Worm (Caenorhabditis elegans) whole organism, dauer: ENCODE data around the gene str-60.
"Not testable (repeated sequence)": the region's sequence is repeated elsewhere in the genome, so short reads cannot be mapped to it uniquely, and the experiment has no call there.

Source experiments
- unc-62 ChIP-seq: sonication (generic microtip); optimal IDR thresholded peaks from 2 replicates; lab custom pipeline; 2017; ENCODE audit warnings: missing biosample characterization, missing genetic modification reagents, missing genetic modification characterization

The str-60 gene

DNA sequence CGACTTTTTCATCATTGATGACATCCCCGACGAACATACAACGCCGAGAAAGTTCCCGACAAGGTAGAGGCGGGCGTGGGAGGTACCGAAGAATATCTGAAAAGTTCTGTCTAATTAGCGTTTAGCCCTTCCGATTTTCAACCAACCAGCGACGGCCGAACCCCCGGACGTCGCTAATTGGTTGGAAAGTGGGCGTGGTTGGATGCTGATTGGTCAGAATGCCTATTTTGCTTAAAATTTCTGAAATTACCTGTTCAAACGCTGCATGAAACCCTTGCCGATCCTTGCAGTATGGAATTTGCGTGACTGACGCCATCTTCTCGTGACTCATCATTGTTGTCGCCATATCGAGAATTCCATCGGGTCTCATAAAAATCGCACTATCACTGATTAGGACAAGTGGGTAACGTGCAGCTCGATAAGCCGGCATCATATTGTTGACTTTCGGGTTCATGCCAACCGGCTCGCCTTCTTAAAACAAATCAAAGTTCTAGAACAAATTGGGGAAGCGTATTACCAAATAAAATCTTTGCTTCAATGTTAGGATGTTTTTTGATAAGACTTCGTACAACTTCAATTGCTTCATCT lies 10.0 kb upstream of the str-60 start:
- no peak for TF ChIP-seq unc-62 (GFP tag; lab: Kevin White, UChicago)

DNA sequence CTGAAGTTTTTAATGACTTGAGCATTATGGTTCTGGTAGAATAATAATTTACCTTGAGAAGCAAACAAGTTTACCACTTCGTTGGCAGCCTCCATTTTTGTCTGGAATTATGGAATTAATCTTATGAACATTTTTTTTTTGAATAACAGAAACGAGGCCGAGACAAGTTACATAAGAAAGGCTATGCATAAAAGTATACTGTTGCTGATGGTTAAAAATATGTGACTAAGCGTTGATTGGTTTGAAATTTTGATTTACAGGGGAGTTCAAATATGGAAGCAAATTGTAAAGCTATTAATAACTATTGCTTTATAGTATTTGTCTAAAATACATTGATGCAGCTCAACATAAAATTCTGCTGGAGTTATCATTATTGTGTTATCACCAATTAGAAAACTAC lies 9.0 kb upstream of the str-60 start, which contains the start of gene cgt-1:
Gene cgt-1, minus strand, starts transcription at position 101 of the 400 bp plus-strand sequence.
- TF ChIP-seq unc-62 (GFP tag; lab: Kevin White, UChicago): no peak

DNA sequence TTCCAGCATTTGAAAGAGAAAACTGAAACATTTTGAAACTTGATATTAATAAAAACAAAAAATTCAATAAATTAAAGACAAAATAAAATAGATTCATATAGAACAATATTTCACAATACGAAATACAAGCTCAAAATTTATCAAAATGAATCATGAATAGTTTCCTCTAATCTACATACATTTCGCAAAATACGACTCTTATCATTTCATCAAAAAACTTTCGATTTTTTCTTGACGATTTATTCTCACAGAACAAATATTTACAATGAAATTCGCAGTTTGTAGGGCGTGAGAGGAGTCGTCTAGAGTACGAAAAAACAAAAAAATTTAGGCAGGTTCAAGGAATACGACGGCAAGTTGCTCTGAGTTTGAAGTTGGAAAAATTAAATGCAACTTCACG lies 7.7 kb upstream of the str-60 start:
- TF ChIP-seq unc-62 (GFP tag; lab: Kevin White, UChicago): no peak

DNA sequence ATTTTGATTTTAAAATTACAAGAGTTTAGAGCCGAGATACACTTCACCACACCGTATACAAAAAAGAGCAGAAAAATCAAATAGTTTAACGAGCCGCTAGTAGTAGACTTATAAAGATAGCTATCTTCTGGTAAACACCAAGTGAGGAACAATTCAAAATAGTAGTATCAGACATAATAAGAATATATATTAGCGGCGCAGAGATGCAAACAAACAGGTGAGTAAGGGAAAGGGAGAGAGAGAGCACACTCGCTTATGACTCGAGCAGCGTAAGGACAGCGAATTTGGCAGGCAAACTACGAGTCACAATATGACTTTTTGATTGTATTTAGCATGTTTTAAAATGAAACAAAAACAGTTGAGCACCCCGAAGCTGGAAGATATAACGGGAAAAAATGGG lies 6.5 kb upstream of the str-60 start:
- TF ChIP-seq unc-62 (GFP tag; lab: Kevin White, UChicago): no peak

DNA sequence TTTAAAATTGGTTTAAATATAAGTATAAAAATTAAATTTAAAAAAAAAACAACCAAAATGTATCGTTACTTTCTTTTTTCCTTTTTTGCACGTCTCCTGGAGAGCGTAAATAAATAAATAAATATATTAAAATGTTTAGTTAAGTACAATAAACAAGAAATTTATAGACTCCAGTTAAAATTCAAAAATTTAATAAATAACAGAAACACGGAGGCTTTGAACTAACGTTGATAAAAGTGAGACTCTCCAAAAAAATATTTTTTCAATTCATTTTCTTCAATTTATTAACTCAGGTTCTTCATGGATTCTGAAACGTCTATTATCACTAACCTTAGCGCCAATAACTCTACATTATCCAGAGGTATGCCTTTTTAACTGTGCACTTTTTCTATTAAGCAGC lies 6.0 kb upstream of the str-60 start, which contains the start of gene T06C12.12:
Gene T06C12.12, plus strand, starts transcription at position 301 of the 400 bp plus-strand sequence.
- TF ChIP-seq unc-62 (GFP tag; lab: Kevin White, UChicago): no peak

DNA sequence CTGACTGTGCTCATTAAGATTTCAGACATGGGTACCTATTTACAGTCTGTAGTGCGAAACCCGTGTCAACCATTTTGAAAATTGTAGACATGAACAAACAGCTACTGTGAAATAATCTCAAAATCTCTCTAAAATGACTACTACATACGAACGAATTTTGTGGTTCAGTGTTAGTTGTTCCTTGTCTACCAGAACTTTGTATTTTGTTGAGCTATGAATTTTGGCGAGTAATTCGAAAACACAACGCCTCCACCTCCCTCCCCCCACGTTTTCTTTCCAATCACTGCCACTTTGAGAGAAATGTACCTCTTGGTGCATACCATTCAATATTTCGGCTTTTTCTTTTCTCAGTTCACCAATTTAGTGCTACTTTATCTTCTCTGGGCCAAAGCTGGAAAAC lies 5.1 kb upstream of the str-60 start, which contains the start of gene T06C12.11:
Gene T06C12.11, plus strand, starts transcription at position 301 of the 400 bp plus-strand sequence.
- TF ChIP-seq unc-62 (GFP tag; lab: Kevin White, UChicago): no peak

DNA sequence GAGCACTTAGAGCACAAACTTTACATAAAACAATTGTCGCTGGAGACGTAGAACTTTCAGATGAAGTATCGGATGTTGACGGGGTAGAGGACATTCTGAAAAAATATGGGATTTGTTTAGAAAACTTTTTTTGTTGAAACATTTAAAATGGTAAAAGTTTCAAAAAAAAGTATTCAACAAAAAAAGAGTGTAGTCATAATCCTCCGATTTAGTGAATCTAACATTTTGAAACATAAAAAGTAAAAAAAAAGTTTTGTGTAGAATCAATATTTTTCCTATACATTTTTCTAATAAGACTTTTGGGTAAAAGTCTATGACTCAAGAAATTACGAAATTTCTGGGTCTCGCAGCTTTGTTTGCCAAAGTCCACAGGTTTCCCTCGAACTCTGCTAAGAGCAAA lies 1.1 kb upstream of the str-60 start, which contains the start of gene nhr-213:
Gene nhr-213, minus strand, starts transcription at position 101 of the 400 bp plus-strand sequence.
- no peak for TF ChIP-seq unc-62 (GFP tag; lab: Kevin White, UChicago)

DNA sequence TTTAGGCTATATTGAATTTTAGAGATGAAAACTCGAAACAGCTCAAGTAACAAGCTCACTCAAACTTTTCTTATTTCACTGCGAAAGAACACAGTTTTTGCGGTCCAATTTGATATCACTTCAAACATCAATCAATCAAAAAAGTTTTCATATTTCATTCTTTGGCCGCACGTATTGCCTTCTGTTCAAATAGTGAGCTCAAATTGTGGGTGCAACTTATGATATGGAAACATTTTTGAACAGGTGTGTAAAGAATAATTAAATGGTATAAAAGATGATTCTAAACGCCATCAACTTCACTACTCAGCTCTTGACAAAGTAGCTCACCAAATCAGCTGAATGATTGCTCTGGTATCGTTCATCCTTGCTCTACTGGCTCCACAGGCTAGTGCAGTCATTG lies 1.9 kb downstream of the str-60 start, which contains the start of gene T06C12.14:
Gene T06C12.14, plus strand, starts transcription at position 301 of the 400 bp plus-strand sequence.
- TF ChIP-seq unc-62 (GFP tag; lab: Kevin White, UChicago): no peak

DNA sequence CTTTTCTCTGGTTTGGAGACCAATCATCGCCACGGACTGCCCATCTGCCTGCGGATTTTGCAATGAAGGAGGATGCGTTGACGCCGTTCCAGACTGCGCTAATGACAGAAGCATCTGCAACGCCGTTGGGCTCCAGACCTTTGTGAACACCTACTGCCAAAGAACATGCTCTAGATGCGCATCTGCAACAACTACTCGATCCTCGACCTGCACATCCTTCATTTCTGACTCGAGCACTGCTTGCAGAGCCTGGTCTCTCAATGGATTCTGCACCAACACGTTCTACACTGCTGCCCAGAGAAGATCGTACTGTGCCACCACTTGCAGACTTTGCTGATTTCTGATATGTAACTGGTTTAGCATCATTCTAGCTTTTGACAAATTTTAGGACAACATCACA lies 2.8 kb downstream of the str-60 start:
- TF ChIP-seq unc-62 (GFP tag; lab: Kevin White, UChicago): no peak

DNA sequence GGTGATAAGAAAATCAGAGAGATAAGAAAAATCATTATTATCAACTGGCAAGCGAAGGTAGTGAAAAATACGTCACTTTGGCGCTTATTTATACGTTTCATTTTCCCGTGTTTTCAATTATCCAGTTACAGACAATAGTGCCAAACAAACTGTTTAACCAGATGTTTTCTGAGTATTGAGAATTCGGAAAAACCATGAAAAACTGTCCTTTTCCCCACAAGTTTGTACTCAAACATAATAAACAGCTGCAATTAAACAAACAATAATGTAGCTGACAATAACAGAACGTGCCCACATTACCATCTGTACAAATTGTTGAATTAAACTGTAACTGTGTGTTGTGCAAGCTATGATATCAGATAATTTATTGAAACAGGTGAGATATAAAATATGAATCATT lies 7.7 kb downstream of the str-60 start, which contains the start of the genes F35E8.1 and F35E8.2:
Gene F35E8.1, minus strand, starts transcription at position 101 of the 400 bp plus-strand sequence.
Gene F35E8.2, plus strand, starts transcription at position 132 of the 400 bp plus-strand sequence.
- not testable (repeated sequence) for TF ChIP-seq unc-62 (GFP tag; lab: Kevin White, UChicago)

DNA sequence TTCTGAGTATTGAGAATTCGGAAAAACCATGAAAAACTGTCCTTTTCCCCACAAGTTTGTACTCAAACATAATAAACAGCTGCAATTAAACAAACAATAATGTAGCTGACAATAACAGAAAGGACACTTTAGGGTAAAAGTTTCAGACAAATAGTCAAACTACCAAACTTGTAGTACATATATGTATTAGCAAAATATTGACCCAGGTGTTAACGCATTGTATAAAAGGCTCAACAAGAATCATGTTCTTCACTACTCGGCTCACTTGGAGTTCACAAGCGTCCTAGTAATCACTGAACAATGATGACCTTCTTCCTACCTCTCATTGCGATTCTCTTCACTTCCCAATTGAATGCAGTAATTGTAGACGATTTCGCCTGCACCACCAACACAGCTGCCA lies 14.1 kb downstream of the str-60 start, which contains the start of gene F35E8.6:
Gene F35E8.6, plus strand, starts transcription at position 301 of the 400 bp plus-strand sequence.
- TF ChIP-seq unc-62 (GFP tag; lab: Kevin White, UChicago): no peak

DNA sequence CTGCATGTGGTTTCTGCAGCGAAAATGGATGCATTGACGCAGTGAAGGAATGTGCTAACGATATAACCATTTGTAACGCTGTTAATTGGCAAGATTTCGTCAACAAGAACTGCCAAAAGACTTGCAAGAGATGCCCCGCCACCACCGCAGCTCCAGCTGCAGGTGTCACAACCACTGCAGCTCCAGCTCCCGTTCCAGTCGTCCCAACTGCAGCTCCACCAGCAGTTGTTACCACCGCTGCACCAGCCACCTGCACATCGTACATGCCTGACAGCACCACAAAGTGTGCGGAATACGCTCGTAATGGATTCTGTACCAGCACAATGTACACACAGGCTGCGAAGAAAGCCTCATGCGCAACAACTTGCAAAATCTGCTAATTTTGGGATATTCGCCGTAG lies 14.9 kb downstream of the str-60 start:
- no peak for TF ChIP-seq unc-62 (GFP tag; lab: Kevin White, UChicago)

DNA sequence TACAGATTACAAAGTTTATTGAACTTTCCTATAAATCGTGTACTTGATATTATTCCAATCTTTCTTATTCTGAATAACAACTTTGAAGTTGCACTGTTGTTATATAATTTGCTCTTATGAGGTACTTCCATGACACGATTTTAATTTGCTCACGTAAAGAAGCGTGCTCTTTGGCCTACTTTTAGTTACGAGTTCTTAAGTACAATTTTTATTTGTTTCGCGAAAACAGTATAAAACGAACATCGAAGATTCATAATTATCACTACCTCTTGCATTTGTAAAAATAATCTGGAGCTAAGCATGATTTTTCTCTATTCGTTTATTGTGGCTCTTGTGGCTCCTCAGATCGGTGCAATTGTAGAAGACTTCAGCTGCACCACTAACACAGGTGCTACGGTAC lies 15.9 kb downstream of the str-60 start, which contains the start of gene F35E8.7:
Gene F35E8.7, plus strand, starts transcription at position 301 of the 400 bp plus-strand sequence.
- TF ChIP-seq unc-62 (GFP tag; lab: Kevin White, UChicago): no peak

DNA sequence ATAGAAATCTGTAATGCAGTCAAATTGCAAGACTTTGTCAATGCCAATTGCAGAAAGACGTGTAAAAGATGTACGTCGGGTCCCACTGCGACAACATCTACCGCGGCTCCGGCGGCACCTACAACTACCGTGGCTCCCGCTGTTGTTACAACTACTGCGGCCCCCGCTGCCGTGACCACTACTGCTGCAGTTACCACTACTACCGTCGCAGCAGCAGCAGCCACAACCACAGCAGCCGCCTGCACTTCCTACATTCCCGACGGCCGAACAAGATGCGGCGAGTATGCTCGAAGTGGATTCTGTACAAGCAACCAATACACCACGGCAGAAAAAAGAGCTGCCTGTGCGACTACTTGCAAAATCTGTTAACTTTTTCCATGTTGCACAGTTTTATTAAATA lies 17.0 kb downstream of the str-60 start:
- no peak for TF ChIP-seq unc-62 (GFP tag; lab: Kevin White, UChicago)

DNA sequence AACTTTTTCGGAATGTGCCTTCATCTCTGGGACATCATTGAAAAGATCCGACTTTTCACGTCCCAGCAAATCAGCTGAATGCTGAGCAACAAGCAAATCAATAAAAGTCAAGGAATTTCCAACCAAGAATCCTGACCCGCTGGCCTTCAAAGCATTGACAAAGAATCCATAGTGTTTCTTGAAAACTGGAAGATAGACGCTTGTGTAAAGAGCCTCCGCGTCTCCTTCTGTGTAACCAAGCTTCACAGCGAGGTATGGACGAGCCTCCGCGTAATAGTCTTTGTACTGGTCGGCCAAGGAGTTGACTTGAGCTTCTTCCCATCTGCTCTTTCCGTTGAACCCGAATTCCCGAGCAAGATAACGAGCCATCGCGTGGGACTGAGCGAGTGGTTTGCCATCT lies 17.5 kb downstream of the str-60 start:
- TF ChIP-seq unc-62 (GFP tag; lab: Kevin White, UChicago): no peak

DNA sequence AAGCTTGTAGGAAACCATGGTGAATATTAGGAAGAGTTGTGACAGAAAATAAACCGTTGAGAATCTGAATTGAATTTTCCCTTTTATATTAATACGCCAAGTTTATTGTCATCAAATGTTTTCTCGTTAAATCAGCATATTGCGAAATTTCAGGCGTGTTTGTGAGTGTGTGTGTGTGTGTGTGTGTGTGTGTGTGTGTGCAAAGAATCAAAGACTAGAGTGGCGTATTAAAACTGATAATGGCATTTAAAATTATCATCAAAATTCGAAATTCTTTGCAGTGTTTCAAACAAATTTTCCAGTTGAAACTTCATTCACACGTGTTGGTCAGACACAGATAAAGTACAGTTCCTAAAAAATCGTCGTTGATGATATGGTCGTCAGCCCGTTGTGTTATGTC lies 18.1 kb downstream of the str-60 start, which contains the start of gene gst-38:
Gene gst-38, minus strand, starts transcription at position 152 of the 400 bp plus-strand sequence.
- TF ChIP-seq unc-62 (GFP tag; lab: Kevin White, UChicago): no peak

DNA sequence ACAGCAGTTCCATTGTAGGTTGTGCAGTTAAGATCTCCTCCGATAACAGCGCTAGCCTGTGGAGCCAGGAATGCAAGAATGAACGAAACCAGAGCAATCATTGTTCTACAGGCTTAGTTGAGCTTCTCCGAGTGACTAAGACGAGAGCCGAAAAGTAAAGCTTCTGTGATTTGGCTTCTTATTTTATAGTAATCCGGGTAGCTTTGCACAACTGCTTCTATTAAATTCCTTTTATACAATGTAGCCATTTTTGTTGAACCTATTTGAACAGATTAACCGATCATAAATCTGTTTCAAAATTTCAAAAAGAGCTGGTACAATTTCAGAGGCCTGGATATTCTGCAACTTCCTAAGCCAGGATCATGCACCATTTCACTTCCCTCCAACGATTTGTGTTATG lies 19.7 kb downstream of the str-60 start, which contains the start of gene F35E8.9:
Gene F35E8.9, minus strand, starts transcription at position 101 of the 400 bp plus-strand sequence.
- no peak for TF ChIP-seq unc-62 (GFP tag; lab: Kevin White, UChicago)
